Worm (Caenorhabditis elegans): Measurements from ENCODE around the gene set-11.

The set-11 gene

ce11 chrII:2686985-2687675 is 5.2 kb downstream of the set-11 start, which contains the start of the genes sup-9 and nspf-1:
Gene sup-9, minus strand, starts transcription at chrII:2687027.
Gene nspf-1, plus strand, starts transcription at chrII:2687625.
- peak; percentile 32 for TF ChIP-seq swsn-7 (tag; optimal IDR thresholded peaks at IDR 0.05)
- peak; percentile 44 for TF ChIP-seq irx-1 (tag; optimal IDR thresholded peaks at IDR 0.05)
- peak; percentile 50 to 51 for TF ChIP-seq efl-1 (optimal IDR thresholded peaks at IDR 0.05)
- no peak for TF ChIP-seq efl-1 (GFP tag; optimal IDR thresholded peaks at IDR 0.05 in 1 of 2)
- no peak for TF ChIP-seq ztf-4 (tag; optimal IDR thresholded peaks at IDR 0.05)
- TF ChIP-seq rnt-1 (tag; optimal IDR thresholded peaks at IDR 0.05): peak; percentile 73
- peak in 1 of 3 experiments; percentile 28 for TF ChIP-seq ceh-82 (tag; optimal IDR thresholded peaks at IDR 0.05)
- peak; percentile 78 for TF ChIP-seq fkh-4 (tag; optimal IDR thresholded peaks at IDR 0.05; ENCODE audit: borderline replicate concordance)
- TF ChIP-seq lin-14 (GFP tag; optimal IDR thresholded peaks at IDR 0.05): peak; percentile 81
- no peak for TF ChIP-seq ces-1 (GFP tag; optimal IDR thresholded peaks at IDR 0.05)
- TF ChIP-seq vab-15 (tag; optimal IDR thresholded peaks at IDR 0.05): no peak
- peak; percentile 63 for TF ChIP-seq fkh-10 (GFP tag; optimal IDR thresholded peaks at IDR 0.05)
- TF ChIP-seq nhr-76 (tag; optimal IDR thresholded peaks at IDR 0.05): no peak
- no peak for TF ChIP-seq dpl-1 (GFP tag; optimal IDR thresholded peaks at IDR 0.05)
- peak; percentile 33 for TF ChIP-seq lin-13 (GFP tag; optimal IDR thresholded peaks at IDR 0.05)
- TF ChIP-seq nhr-71 (tag; optimal IDR thresholded peaks at IDR 0.05): peak; percentile 63
- TF ChIP-seq lin-39 (tag; optimal IDR thresholded peaks at IDR 0.05): no peak
- TF ChIP-seq snu-23 (GFP tag; optimal IDR thresholded peaks at IDR 0.05): peak; percentile 45
- TF ChIP-seq dsc-1 (tag; optimal IDR thresholded peaks at IDR 0.05): peak; percentile 95
- peak; percentile 43 for TF ChIP-seq nhr-19 (GFP tag; conservative IDR thresholded peaks at IDR 0.05)
- TF ChIP-seq lsy-2 (tag; optimal IDR thresholded peaks at IDR 0.05): peak in 1 of 2 experiments; percentile 46
- no peak for TF ChIP-seq elt-2 (tag; optimal IDR thresholded peaks at IDR 0.05)

DNA sequence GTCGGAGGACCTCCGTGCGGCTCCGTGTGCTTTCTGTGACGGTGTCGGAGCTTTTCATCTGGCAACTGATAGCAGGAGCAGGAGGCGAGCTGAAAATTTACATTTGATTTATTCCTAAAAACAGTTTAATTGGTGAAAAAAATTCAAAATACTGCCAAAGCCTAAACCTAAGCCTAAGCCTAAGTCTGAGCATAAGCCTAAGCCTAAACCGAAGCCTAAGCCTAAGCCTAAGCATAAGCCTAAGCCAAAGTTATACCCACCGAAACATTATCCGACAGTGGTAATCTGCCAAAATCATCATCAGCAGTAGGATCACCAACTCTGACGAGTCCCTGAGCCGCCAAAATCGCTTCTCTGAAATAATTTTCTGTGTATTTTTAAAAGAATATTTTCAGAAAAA is 7.6 kb downstream of the set-11 start:
- no peak for TF ChIP-seq lin-15B (tag; optimal IDR thresholded peaks at IDR 0.05)

DNA sequence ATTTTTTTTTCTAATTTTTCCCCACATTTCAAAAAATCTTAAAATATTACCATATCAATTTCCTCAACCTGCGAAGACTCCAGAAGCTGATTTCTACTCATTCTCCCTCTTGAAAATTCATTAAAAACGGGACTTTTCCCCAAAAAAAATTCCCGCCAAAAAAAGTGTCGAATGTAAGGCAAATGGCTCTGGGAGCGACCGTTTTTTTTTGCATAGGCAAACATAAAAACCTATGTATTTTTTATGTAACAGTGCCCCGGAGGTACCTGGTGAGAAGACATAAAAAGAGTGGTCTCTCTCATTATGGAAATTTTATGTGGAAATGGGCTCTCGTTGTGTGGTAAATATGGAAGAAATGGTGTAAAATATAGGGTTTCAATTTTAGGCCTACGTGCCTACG is 8.2 kb downstream of the set-11 start, which contains the start of gene ceh-87:
TSS of gene ceh-87 (minus strand) at position 101 of the 400 bp plus-strand sequence.
- TF ChIP-seq dpl-1 (GFP tag; optimal IDR thresholded peaks at IDR 0.05) (no peak), unc-86 (tag; optimal IDR thresholded peaks at IDR 0.05) (no peak), lin-13 (GFP tag; optimal IDR thresholded peaks at IDR 0.05) (no peak), nhr-11 (tag; optimal IDR thresholded peaks at IDR 0.05) (no peak), nhr-237 (tag; optimal IDR thresholded peaks at IDR 0.05) (no peak)

- TF ChIP-seq nhr-19 (GFP tag; conservative IDR thresholded peaks at IDR 0.05) (no peak), unc-30 (tag; optimal IDR thresholded peaks at IDR 0.05) (no peak), C04F5.9 (tag; optimal IDR thresholded peaks at IDR 0.05) (no peak), fos-1 (tag; optimal IDR thresholded peaks at IDR 0.05) (no peak), swsn-7 (tag; optimal IDR thresholded peaks at IDR 0.05) (no peak), tlp-1 (tag; optimal IDR thresholded peaks at IDR 0.05) (no peak), rnt-1 (tag; optimal IDR thresholded peaks at IDR 0.05) (no peak), ets-5 (GFP tag; IDR thresholded peaks at IDR 0.05) (no peak), dsc-1 (tag; optimal IDR thresholded peaks at IDR 0.05) (no peak), nhr-12 (tag; optimal IDR thresholded peaks at IDR 0.05) (no peak), nhr-28 (tag; optimal IDR thresholded peaks at IDR 0.05) (no peak)
These were observed 11.3 kb downstream of the set-11 start, which contains the start of gene F34D6.1 for ce11 chrII:2681118-2681517. Gene F34D6.1, minus strand, starts transcription at chrII:2681218.

- TF ChIP-seq pqm-1 (tag; optimal IDR thresholded peaks at IDR 0.05) (peak; percentile 69), vab-15 (tag; optimal IDR thresholded peaks at IDR 0.05) (no peak), tlp-1 (tag; optimal IDR thresholded peaks at IDR 0.05) (peak; percentile 76), elt-2 (tag; optimal IDR thresholded peaks at IDR 0.05) (peak; percentile 93), lin-35 (GFP tag; optimal IDR thresholded peaks at IDR 0.05) (peak in 1 of 2 experiments; percentile 10)
These were observed 14.7 kb downstream of the set-11 start, which contains the start of gene F22E5.17 for ce11 chrII:2677534-2678168. Gene F22E5.17, plus strand, starts transcription at chrII:2678041.
